Worm (Caenorhabditis elegans) whole organism, L4 larva: ENCODE data around the gene F46F5.11.

Experiments
- pha-4 ChIP-seq, 2 experiments: fragments of 150-350 bp in 1 of 2; fragments of 200-800 bp in 1 of 2; sonication (Bioruptor generic) in 1 of 2; IDR thresholded peaks in 1 of 2; optimal IDR thresholded peaks in 1 of 2; 2 replicates each; pipeline versions ENCODE4 v1.3.6 to Lab custom; 2014 to 2022; ENCODE audit warnings: missing genetic modification characterization in 2 of 2, missing genetic modification reagents in 2 of 2, missing biosample characterization in 1 of 2, missing compliant biosample characterization in 1 of 2
- unc-62 ChIP-seq, 3 experiments: fragments of 150-350 bp in 1 of 3; sonication (generic microtip); optimal IDR thresholded peaks in 2 of 3; peaks in 1 of 3; 1 replicate in 1 of 3; 2 replicates in 2 of 3; lab custom pipeline; 2014 to 2017; ENCODE audit warnings: missing biosample characterization in 3 of 3, missing genetic modification characterization in 3 of 3, missing genetic modification reagents in 3 of 3, missing genotype in 1 of 3
- ztf-7 ChIP-seq: fragments of 150-350 bp; optimal IDR thresholded peaks from 2 replicates; lab custom pipeline; 2014; ENCODE audit warnings: missing biosample characterization, missing genetic modification characterization

ce11 chrII:814737-815136, 6.2 kb downstream of the F46F5.11 start, which contains the start of gene msrp-3:
- TF ChIP-seq unc-62 (GFP tag; optimal IDR thresholded peaks at IDR 0.05 in 1 of 2; lab: Kevin White, UChicago) (no peak), unc-62 (tag; optimal IDR thresholded peaks at IDR 0.05; lab: Kevin White, UChicago) (no peak), ztf-7 (tag; lab: Kevin White, UChicago) (no peak), pha-4 (GFP tag; IDR thresholded peaks at IDR 0.05; lab: Robert Waterston, UW) (no peak), pha-4 (tag; optimal IDR thresholded peaks at IDR 0.05; lab: Kevin White, UChicago) (no peak)
